Worm (Caenorhabditis elegans): Measurements from ENCODE around the gene cutl-27.

DNA sequence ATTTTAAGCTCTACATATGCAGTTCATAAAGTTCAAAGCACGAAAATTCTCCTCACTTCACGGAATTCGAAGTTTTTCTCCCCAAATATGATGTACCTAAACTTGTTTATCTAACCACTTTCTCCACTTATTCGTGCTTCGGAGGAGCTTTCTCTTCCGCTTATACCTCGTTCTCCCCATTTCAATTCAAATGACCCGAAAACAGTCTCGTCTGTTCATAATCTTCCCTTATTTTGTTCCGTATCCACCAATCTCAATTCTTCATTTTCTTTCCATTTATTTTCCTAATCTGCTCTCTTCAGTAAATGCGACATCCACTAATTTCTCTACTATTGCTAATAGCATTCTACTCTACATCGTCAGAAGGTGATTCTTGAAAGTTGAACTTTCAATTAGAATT lies 7.0 kb downstream of the cutl-27 start, which contains the start of gene let-653:
- TF ChIP-seq nfya-1 (tag; optimal IDR thresholded peaks at IDR 0.05) (no peak), ets-4 (tag; optimal IDR thresholded peaks at IDR 0.05) (no peak), fkh-10 (GFP tag; optimal IDR thresholded peaks at IDR 0.05) (no peak), rnt-1 (tag; optimal IDR thresholded peaks at IDR 0.05) (no peak), dmd-4 (tag; optimal IDR thresholded peaks at IDR 0.05; ENCODE audit: borderline replicate concordance) (no peak), pqm-1 (tag; optimal IDR thresholded peaks at IDR 0.05) (no peak), ceh-30 (tag; optimal IDR thresholded peaks at IDR 0.05) (no peak), zip-5 (tag; optimal IDR thresholded peaks at IDR 0.05) (no peak)
